Worm (Caenorhabditis elegans) whole organism, L3 larva: ENCODE results near the gene W03F8.4.

ENCODE experiments used
- R02D3.7 ChIP-seq: fragments of 150-350 bp; optimal IDR thresholded peaks from 2 replicates; lab custom pipeline; 2014; ENCODE audit warnings: missing biosample characterization, missing genetic modification characterization
- ZK546.5 ChIP-seq: sonication (generic microtip); optimal IDR thresholded peaks from 2 replicates; lab custom pipeline; 2017; ENCODE audit warnings: missing biosample characterization, missing genetic modification characterization
- aly-2 ChIP-seq: fragments of 150-350 bp; optimal IDR thresholded peaks from 2 replicates; lab custom pipeline; 2014; ENCODE audit warnings: missing biosample characterization, missing genetic modification characterization
- ceh-16 ChIP-seq: sonication (generic microtip); optimal IDR thresholded peaks from 2 replicates; lab custom pipeline; 2017; ENCODE audit warnings: missing biosample characterization, missing genetic modification characterization
- ceh-28 ChIP-seq: fragments of 150-350 bp; optimal IDR thresholded peaks from 2 replicates; lab custom pipeline; 2014; ENCODE audit warnings: missing biosample characterization, missing genetic modification reagents, missing genetic modification characterization
- ceh-9 ChIP-seq: sonication (generic microtip); optimal IDR thresholded peaks from 2 replicates; lab custom pipeline; 2018; ENCODE audit warnings: missing biosample characterization, missing genetic modification characterization
- egl-27 ChIP-seq: sonication (generic microtip); optimal IDR thresholded peaks from 4 replicates; lab custom pipeline; 2017; ENCODE audit warnings: missing biosample characterization, missing genetic modification reagents, missing genetic modification characterization
- elt-2 ChIP-seq: sonication (generic microtip); optimal IDR thresholded peaks from 2 replicates; lab custom pipeline; 2016; ENCODE audit warnings: missing genetic modification reagents, mild to moderate bottlenecking, missing genetic modification characterization, missing compliant biosample characterization
- elt-3 ChIP-seq, 3 experiments: fragments of 150-350 bp in 1 of 3; sonication (generic microtip) in 2 of 3; optimal IDR thresholded peaks; 2 replicates in 2 of 3; 4 replicates in 1 of 3; lab custom pipeline; 2014 to 2017; ENCODE audit warnings: missing biosample characterization in 3 of 3, missing genetic modification characterization in 3 of 3
- eor-1 ChIP-seq, 2 experiments: fragments of 150-350 bp; optimal IDR thresholded peaks; 2 replicates each; lab custom pipeline; 2014 to 2018; ENCODE audit warnings: missing biosample characterization in 2 of 2, missing genetic modification characterization in 2 of 2
- fkh-10 ChIP-seq: sonication (generic microtip); optimal IDR thresholded peaks from 2 replicates; lab custom pipeline; 2017; ENCODE audit warnings: missing biosample characterization, missing genetic modification reagents, missing genetic modification characterization
- fkh-2 ChIP-seq: fragments of 150-350 bp; optimal IDR thresholded peaks from 2 replicates; lab custom pipeline; 2014; ENCODE audit warnings: missing biosample characterization, missing genetic modification reagents, missing genetic modification characterization
- fos-1 ChIP-seq: fragments of 150-350 bp; optimal IDR thresholded peaks from 2 replicates; lab custom pipeline; 2014; ENCODE audit warnings: missing biosample characterization, missing genetic modification characterization
- hmg-11 ChIP-seq: sonication (generic microtip); optimal IDR thresholded peaks from 2 replicates; lab custom pipeline; 2016; ENCODE audit warnings: missing genetic modification characterization, missing compliant biosample characterization
- jun-1 ChIP-seq: fragments of 150-350 bp; optimal IDR thresholded peaks from 2 replicates; lab custom pipeline; 2014; ENCODE audit warnings: missing biosample characterization, missing genetic modification reagents, missing genetic modification characterization
- lin-15B ChIP-seq: fragments of 150-350 bp; optimal IDR thresholded peaks from 2 replicates; lab custom pipeline; 2014; ENCODE audit warnings: missing biosample characterization, missing genetic modification characterization
- nfya-1 ChIP-seq: sonication (generic microtip); optimal IDR thresholded peaks from 2 replicates; lab custom pipeline; 2017; ENCODE audit warnings: missing genetic modification characterization, mild to moderate bottlenecking, missing compliant biosample characterization, antibody characterized with exemption, moderate library complexity; ENCODE audit not compliant: insufficient read depth
- nhr-12 ChIP-seq: fragments of 150-350 bp; optimal IDR thresholded peaks from 2 replicates; lab custom pipeline; 2014; ENCODE audit warnings: missing biosample characterization, missing genetic modification characterization
- nhr-23 ChIP-seq: fragments of 150-350 bp; optimal IDR thresholded peaks from 2 replicates; lab custom pipeline; 2014; ENCODE audit warnings: missing biosample characterization, missing genetic modification reagents, missing genetic modification characterization
- nhr-25 ChIP-seq: sonication (generic microtip); optimal IDR thresholded peaks from 2 replicates; lab custom pipeline; 2017; ENCODE audit warnings: missing biosample characterization, missing genetic modification characterization
- nhr-28 ChIP-seq: fragments of 150-350 bp; optimal IDR thresholded peaks from 2 replicates; lab custom pipeline; 2014; ENCODE audit warnings: missing biosample characterization, missing genetic modification characterization
- nhr-43 ChIP-seq: sonication (generic microtip); optimal IDR thresholded peaks from 2 replicates; lab custom pipeline; 2016; ENCODE audit warnings: mild to moderate bottlenecking, missing genetic modification characterization, missing compliant biosample characterization; ENCODE audit not compliant: poor library complexity, severe bottlenecking
- nhr-76 ChIP-seq: fragments of 150-350 bp; sonication (generic microtip); optimal IDR thresholded peaks from 5 replicates; lab custom pipeline; 2014; ENCODE audit warnings: missing biosample characterization, missing genetic modification characterization
- nhr-77 ChIP-seq: fragments of 150-350 bp; optimal IDR thresholded peaks from 2 replicates; lab custom pipeline; 2014; ENCODE audit warnings: missing biosample characterization, missing genetic modification characterization
- pha-4 ChIP-seq: fragments of 150-350 bp; optimal IDR thresholded peaks from 2 replicates; lab custom pipeline; 2014; ENCODE audit warnings: missing biosample characterization, missing genetic modification reagents, missing genetic modification characterization
- pqm-1 ChIP-seq: fragments of 150-350 bp; optimal IDR thresholded peaks from 2 replicates; lab custom pipeline; 2017; ENCODE audit warnings: missing biosample characterization, missing genetic modification characterization, inconsistent platforms
- snpc-4 ChIP-seq: fragments of 150-350 bp; optimal IDR thresholded peaks from 2 replicates; lab custom pipeline; 2014; ENCODE audit warnings: missing biosample characterization, missing genetic modification characterization
- unc-62 ChIP-seq: fragments of 150-350 bp; sonication (generic microtip); optimal IDR thresholded peaks from 4 replicates; lab custom pipeline; 2014; ENCODE audit warnings: missing biosample characterization, missing genetic modification reagents, missing genetic modification characterization
- ztf-4 ChIP-seq: fragments of 150-350 bp; optimal IDR thresholded peaks from 2 replicates; lab custom pipeline; 2014; ENCODE audit warnings: missing biosample characterization, missing genetic modification characterization

The W03F8.4 gene

DNA sequence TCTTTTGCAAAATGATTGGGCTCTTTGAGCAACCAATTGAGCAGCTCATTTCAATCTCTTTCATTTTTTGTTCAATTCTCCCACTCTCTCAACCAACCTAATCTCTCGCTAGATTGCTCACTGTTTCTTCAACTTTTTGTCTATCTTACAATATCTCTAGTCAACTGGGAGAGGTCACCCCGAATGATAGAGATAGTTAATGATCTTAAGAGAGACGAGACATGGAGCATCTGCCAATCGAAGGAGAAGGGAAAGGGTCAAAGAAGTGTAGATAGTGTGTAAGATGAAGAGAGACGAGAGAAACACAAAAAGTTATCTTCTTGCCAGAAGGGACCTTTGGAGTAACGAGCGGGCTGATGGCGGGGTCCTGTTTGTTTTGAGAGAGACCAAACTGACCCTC, 14.6 kb upstream of the W03F8.4 start:
- peak; percentile 29 for TF ChIP-seq nfya-1 (tag; lab: Kevin White, UChicago)
- no peak for TF ChIP-seq nhr-28 (tag; lab: Kevin White, UChicago)

DNA sequence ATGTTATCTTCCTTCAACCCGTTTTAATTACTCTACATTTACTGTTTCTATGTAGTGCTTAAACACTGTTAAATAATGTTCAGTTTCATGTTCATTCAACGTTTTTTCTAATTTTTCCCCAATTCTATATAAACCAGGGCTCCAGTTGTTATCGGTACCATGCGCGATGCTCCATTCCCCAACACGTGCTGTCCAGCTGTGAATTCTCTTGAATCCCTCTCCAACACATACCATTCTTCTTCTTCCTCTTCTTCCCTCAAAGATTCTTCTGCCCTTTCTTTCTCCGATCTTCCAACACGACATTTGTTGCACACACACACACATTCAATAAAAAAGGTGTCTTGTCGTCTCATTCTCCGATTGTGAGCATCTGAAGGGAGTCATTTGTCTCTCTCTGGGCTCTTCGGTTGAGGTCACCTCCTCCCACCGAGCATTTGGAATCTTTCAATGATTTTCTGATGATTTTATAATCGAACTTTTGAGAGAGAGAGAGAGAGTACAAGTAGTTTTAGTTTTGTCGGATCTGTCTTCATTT, 11.9 kb upstream of the W03F8.4 start:
- TF ChIP-seq nfya-1 (tag; lab: Kevin White, UChicago) (peak; percentile 19), pqm-1 (tag; lab: Kevin White, UChicago) (no peak)
- TF ChIP-seq, all 47 proteins: peak for 1

DNA sequence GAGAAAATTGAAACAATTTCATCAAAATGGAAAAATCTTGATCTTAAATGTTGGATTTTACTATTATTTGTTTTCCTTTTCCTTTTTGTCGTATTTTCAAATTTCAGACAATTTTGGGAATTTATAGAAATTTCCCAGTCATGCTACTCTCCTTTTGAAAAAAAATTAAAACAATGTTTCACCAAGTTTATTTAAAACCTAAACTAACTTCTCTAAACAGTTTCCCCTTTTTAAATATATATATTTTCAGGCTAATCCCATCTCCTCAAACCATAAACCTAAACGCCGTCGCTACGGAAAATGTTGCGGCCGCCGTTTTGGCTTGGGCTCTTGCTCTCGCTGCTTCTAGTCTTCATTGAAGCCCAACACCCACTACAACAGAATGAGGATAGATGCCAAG, 10.9 kb upstream of the W03F8.4 start, which contains the start of gene lam-1:
lam-1 (plus strand) TSS at position 301 of the 400 bp plus-strand sequence.
- TF ChIP-seq nhr-12 (tag; lab: Kevin White, UChicago) (no peak), eor-1 (tag; optimal IDR thresholded peaks at IDR 0.05; lab: Kevin White, UChicago) (no peak), fos-1 (tag; lab: Kevin White, UChicago) (no peak), elt-2 (tag; lab: Kevin White, UChicago) (no peak), aly-2 (no peak), ceh-28 (no peak), ceh-16 (no peak), ztf-4 (tag; lab: Kevin White, UChicago) (no peak), jun-1 (tag; lab: Kevin White, UChicago) (no peak), ZK546.5 (tag; lab: Kevin White, UChicago) (no peak), nhr-76 (tag; lab: Kevin White, UChicago) (no peak), fkh-2 (no peak), egl-27 (tag; lab: Kevin White, UChicago) (no peak), elt-3 (tag; optimal IDR thresholded peaks at IDR 0.05; lab: Kevin White, UChicago) (no peak)
- TF ChIP-seq, all 47 proteins: peak for 0

DNA sequence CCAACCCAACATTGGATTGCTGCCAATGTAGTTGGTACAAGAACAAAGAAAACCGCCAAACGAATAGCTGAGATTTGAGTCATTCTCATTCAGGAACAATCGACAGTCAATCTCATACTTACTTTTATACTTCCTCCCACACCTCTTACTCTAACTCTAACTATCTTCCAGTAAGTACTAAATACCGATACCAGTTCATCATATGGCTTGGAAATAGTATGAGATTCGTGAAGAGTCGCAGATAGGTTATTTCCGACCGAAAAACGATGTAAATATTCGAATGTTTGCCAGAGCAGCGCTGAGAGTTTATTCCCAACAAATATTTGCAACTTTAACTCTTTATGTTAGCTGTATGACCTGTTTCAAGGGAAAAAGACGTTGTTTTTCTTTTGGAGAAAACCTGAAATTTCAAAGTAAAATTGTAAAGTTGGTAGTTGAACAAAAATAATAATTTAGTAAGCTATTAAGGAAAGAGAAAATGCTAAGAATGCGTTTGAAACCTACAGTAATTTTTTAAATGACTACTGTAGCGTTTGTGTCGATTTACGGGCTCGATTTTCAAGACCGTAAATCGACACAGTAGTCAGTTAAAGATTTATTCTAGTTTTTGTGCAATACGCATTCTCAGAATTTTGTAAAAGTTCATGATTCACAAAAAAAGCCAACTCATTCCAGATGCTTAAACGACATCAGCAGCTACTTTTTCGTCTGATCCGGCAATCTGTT, 2.7 kb downstream of the W03F8.4 start, which contains the start of the genes W03F8.6 and mtrf-1L:
W03F8.6 (minus strand) TSS at position 101 of the 726 bp plus-strand sequence.
mtrf-1L (plus strand) TSS at position 676 of the 726 bp plus-strand sequence.
- TF ChIP-seq nhr-25 (tag; lab: Kevin White, UChicago) (no peak), ceh-9 (tag; lab: Kevin White, UChicago) (no peak), pqm-1 (tag; lab: Kevin White, UChicago) (no peak), pha-4 (tag; lab: Kevin White, UChicago) (peak; percentile 70), nhr-23 (no peak)

DNA sequence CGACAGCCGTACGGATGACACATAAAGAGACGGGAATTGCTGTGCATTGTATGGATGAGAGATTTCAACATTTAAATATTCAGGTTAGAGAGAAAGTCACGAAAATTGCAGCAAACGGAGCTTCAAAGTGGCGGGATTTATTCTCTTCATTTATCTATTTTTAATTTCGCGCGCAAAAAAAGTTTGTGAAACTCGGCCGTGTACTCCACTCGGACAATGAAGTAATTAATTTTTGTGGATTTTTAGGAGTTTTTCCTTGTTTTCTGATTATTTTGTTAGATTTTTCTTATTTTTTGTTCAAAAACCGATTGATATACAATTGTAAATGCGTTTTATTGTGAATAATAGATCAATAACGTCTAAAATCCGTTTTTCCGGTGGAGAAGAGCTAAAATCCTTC, 4.1 kb downstream of the W03F8.4 start:
- peak; percentile 26 for TF ChIP-seq lin-15B (tag; lab: Kevin White, UChicago)
- TF ChIP-seq nhr-43 (tag; lab: Kevin White, UChicago): no peak

DNA sequence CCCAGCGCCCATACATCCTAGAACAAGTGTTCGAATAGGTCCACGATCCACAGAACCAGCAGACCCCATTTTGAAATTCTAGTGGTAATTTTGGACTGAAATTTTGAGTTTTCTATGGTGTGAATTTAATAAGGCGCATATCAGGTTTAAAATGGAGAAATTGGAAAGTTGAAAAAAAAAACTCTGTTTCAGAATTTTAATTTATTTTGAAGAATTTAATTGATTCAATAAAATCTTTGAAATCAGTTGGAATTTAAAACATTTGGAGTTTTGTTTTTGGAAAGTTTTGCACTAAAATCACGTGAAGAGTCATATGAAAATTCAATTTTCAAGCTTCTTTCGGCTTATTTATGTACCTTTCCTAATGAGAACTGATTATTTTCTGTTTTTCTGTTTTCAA, 11.6 kb downstream of the W03F8.4 start, which contains the start of gene gpa-18:
gpa-18 (minus strand) TSS at position 101 of the 400 bp plus-strand sequence.
- TF ChIP-seq ceh-9 (tag; lab: Kevin White, UChicago) (no peak), nhr-77 (tag; lab: Kevin White, UChicago) (no peak), ceh-28 (no peak), nhr-76 (tag; lab: Kevin White, UChicago) (no peak), R02D3.7 (tag; lab: Kevin White, UChicago) (no peak), snpc-4 (tag; lab: Kevin White, UChicago) (no peak), hmg-11 (tag; lab: Kevin White, UChicago) (no peak), pha-4 (tag; lab: Kevin White, UChicago) (no peak), unc-62 (no peak), aly-2 (no peak), fkh-10 (no peak), jun-1 (tag; lab: Kevin White, UChicago) (no peak), pqm-1 (tag; lab: Kevin White, UChicago) (no peak), nhr-23 (no peak), egl-27 (tag; lab: Kevin White, UChicago) (no peak), elt-3 (tag; optimal IDR thresholded peaks at IDR 0.05; lab: Kevin White, UChicago) (no peak), ceh-16 (no peak), nhr-43 (tag; lab: Kevin White, UChicago) (no peak)
